Fruit fly (Drosophila melanogaster): ENCODE data around the gene dysf.

DNA sequence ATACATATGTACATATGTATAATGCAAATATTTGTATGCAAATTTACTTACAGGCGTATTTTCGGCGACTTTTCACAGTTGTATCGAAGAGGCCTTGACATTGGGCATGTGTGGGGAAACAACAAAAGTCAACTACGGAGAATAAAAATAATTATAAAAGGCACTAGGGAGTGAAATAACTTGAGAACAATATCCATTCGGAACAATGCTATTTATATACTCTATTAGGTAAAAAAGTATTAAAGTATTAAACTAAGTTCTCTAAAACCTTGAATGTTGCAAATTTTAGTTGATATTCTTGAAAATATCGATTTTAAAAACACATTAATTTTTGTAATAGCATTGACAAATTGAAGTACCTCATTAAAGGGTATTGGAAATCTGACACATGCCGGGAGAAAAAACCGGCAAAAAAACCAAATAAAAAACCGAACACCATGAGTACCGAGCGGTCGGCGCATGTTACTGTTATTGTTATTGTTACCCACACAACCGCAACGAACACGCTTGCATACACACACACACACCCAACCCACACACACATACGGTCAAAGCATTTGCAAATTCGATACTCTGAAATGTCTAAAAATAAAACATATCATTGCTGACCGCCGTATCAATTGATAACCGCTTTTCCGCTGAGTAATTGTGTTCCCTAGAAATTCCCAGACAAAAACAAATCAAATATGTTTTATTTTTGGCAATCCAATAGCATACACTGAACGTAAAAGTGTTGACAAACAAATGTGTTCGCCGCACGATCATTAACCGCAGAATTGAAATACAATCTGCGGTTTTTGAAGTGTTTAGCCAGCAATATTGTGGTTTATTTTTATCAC, 6.0 kb upstream of the dysf start:
- TF ChIP-seq h (optimal IDR thresholded peaks at IDR 0.05) (no peak), psq (optimal IDR thresholded peaks at IDR 0.05) (no peak), insv (optimal IDR thresholded peaks at IDR 0.05) (no peak), ttk (optimal IDR thresholded peaks at IDR 0.05) (no peak), Myc (optimal IDR thresholded peaks at IDR 0.05) (no peak)
